Fruit fly (Drosophila melanogaster): ENCODE data around the gene inaF-A.

inaF-A gene

DNA sequence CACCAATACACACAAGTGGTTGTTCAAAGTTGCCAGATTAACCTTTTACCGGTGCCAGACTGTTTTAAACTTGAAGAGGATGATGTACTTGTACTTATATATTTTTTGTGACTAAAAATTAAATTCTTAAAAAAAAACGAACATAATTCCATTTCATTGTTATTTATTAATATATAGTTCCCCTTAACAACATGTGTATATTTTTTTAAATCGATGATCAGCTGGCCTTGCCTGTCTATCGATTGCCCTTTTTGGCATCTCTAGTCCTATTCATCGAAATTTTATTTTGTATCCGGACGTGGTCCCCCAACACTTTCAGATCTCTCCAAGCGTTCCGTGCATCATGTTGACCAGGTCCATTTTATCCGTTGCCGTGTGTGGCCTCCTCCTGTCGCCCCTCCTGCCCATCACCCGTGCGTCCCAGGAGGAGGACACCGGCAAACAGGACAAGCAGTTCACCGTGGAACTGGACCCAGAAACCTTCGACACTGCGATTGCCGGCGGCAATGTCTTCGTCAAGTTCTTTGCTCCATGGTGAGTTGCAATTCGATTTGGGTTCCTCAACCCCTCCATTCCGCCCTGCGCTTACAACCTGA lies 16.9 kb downstream of the inaF-A start, which contains the start of gene prtp (continued):
- 0 out of 3 replicates have a peak, but pooled peaks have one; percentile 56 for TF ChIP-seq CG6791 (GFP tag; IDR thresholded peaks at IDR 0.05; ENCODE audit: partially characterized antibody)
- no peak for TF ChIP-seq sim (GFP tag; IDR thresholded peaks at IDR 0.05)
- TF ChIP-seq CG15514 (GFP tag; optimal IDR thresholded peaks at IDR 0.05), result peak; percentile 77
- TF ChIP-seq kah (GFP tag; optimal IDR thresholded peaks at IDR 0.05), result peak; percentile 83
- no peak for TF ChIP-seq CG10565 (GFP tag; optimal IDR thresholded peaks at IDR 0.05)
- no peak for TF ChIP-seq CG6813 (GFP tag; optimal IDR thresholded peaks at IDR 0.05)
- TF ChIP-seq lilli (GFP tag; optimal IDR thresholded peaks at IDR 0.05), result peak; percentile 6
- no peak for TF ChIP-seq Neu2 (GFP tag; optimal IDR thresholded peaks at IDR 0.05; ENCODE audit: borderline replicate concordance)
- no peak for TF ChIP-seq Atf6 (GFP tag; IDR thresholded peaks at IDR 0.05)
- TF ChIP-seq corto (GFP tag; optimal IDR thresholded peaks at IDR 0.05), result peak; percentile 37
- peak; percentile 15 for TF ChIP-seq CG9797 (GFP tag; optimal IDR thresholded peaks at IDR 0.05)
- TF ChIP-seq TFAM (GFP tag; optimal IDR thresholded peaks at IDR 0.05), result no peak
- TF ChIP-seq Atf-2 (GFP tag; optimal IDR thresholded peaks at IDR 0.05), result no peak
- TF ChIP-seq CG9609 (GFP tag; optimal IDR thresholded peaks at IDR 0.05), result no peak
- no peak for TF ChIP-seq wdn (GFP tag; IDR thresholded peaks at IDR 0.05)
- no peak for TF ChIP-seq ash1 (GFP tag; optimal IDR thresholded peaks at IDR 0.05)
- no peak for TF ChIP-seq ab (GFP tag; optimal IDR thresholded peaks at IDR 0.05)
- no peak for TF ChIP-seq CG12744 (GFP tag; optimal IDR thresholded peaks at IDR 0.05)
- no peak for TF ChIP-seq Med (GFP tag)
- TF ChIP-seq crol (GFP tag; IDR thresholded peaks at IDR 0.05), result peak; percentile 63; the same call in 1 of the 2 replicates
- peak in 1 of 2 experiments; percentile 18 for TF ChIP-seq dpn (GFP tag; optimal IDR thresholded peaks at IDR 0.05)
- peak; percentile 58 for TF ChIP-seq MESR4 (GFP tag; optimal IDR thresholded peaks at IDR 0.05)
- no peak for TF ChIP-seq ase (GFP tag; IDR thresholded peaks at IDR 0.05)
- no peak for TF ChIP-seq CG12236 (GFP tag; optimal IDR thresholded peaks at IDR 0.05)
- no peak for TF ChIP-seq CkIIα-i1 (GFP tag; IDR thresholded peaks at IDR 0.05)
- TF ChIP-seq CG18476 (GFP tag; optimal IDR thresholded peaks at IDR 0.05), result peak; percentile 34
- no peak for TF ChIP-seq CG2678 (tag; optimal IDR thresholded peaks at IDR 0.05)
- peak; percentile 25; the same call in 1 of the 2 replicates for TF ChIP-seq CG32767 (GFP tag; IDR thresholded peaks at IDR 0.05)
- no peak for TF ChIP-seq Hand (GFP tag; optimal IDR thresholded peaks at IDR 0.05)
- no peak for TF ChIP-seq pan (optimal IDR thresholded peaks at IDR 0.05)
- peak in 1 of 2 experiments; percentile 33 for TF ChIP-seq pan (GFP tag; optimal IDR thresholded peaks at IDR 0.05 in 1 of 2, IDR thresholded peaks at IDR 0.05 in 1 of 2)
- peak; percentile 18 for TF ChIP-seq CG8290 (GFP tag; optimal IDR thresholded peaks at IDR 0.05)
- TF ChIP-seq CG8290 (tag; optimal IDR thresholded peaks at IDR 0.05), result no peak
- TF ChIP-seq phol (tag; optimal IDR thresholded peaks at IDR 0.05), result peak; percentile 27
- TF ChIP-seq CG6654 (GFP tag; optimal IDR thresholded peaks at IDR 0.05), result no peak
- no peak for TF ChIP-seq CHES-1-like (GFP tag; optimal IDR thresholded peaks at IDR 0.05)
- no peak for TF ChIP-seq cwo (GFP tag; optimal IDR thresholded peaks at IDR 0.05)
- TF ChIP-seq zfh1 (GFP tag; IDR thresholded peaks at IDR 0.05), result no peak
- TF ChIP-seq Dll (GFP tag; IDR thresholded peaks at IDR 0.05; ENCODE audit: partially characterized antibody), result peak; percentile 76; the same call in 3 of the 4 replicates
- TF ChIP-seq cg (GFP tag; optimal IDR thresholded peaks at IDR 0.05), result peak; percentile 92
- TF ChIP-seq schlank (tag; optimal IDR thresholded peaks at IDR 0.05), result no peak
- peak; percentile 38 for TF ChIP-seq gem (tag; optimal IDR thresholded peaks at IDR 0.05)
- TF ChIP-seq CG7963 (GFP tag; IDR thresholded peaks at IDR 0.05; ENCODE audit: partially characterized antibody), result no peak
- no peak for TF ChIP-seq CG4707 (GFP tag; optimal IDR thresholded peaks at IDR 0.05)
- TF ChIP-seq CG17612 (GFP tag; IDR thresholded peaks at IDR 0.05), result no peak
- TF ChIP-seq ro (GFP tag; IDR thresholded peaks at IDR 0.05), result no peak
- TF ChIP-seq BEAF-32 (GFP tag; optimal IDR thresholded peaks at IDR 0.05), result peak; percentile 68
- peak; percentile 3 for TF ChIP-seq Asciz (GFP tag; optimal IDR thresholded peaks at IDR 0.05)
- no peak for TF ChIP-seq dati (GFP tag; IDR thresholded peaks at IDR 0.05)
- no peak for TF ChIP-seq fu2 (GFP tag; optimal IDR thresholded peaks at IDR 0.05)

All from whole organism, embryonic.